Worm (Caenorhabditis elegans) whole organism, L3 larva: Measurements from ENCODE around the gene gphr-1.

Experiments used
- nhr-11 ChIP-seq: fragments of 150-350 bp; optimal IDR thresholded peaks from 2 replicates; lab custom pipeline; 2014; ENCODE audit warnings: missing biosample characterization, missing genetic modification characterization
- nhr-23 ChIP-seq: fragments of 150-350 bp; optimal IDR thresholded peaks from 2 replicates; lab custom pipeline; 2014; ENCODE audit warnings: missing biosample characterization, missing genetic modification reagents, missing genetic modification characterization
- nhr-237 ChIP-seq: fragments of 150-350 bp; optimal IDR thresholded peaks from 2 replicates; lab custom pipeline; 2014; ENCODE audit warnings: missing biosample characterization, missing genetic modification characterization

- TF ChIP-seq nhr-237 (tag; lab: Kevin White, UChicago), result no peak
- TF ChIP-seq nhr-23 (tag; lab: Kevin White, UChicago), result no peak
- no peak for TF ChIP-seq nhr-11 (tag; lab: Kevin White, UChicago)
Measured at ce11 chrIII:12220820-12221219, 2.0 kb downstream of the gphr-1 start.
